Worm (Caenorhabditis elegans) whole organism, mixed stage, embryonic: Measurements from ENCODE around the gene Y110A2AL.3.

ENCODE experiments used
- bed-3 ChIP-seq: fragments of 200-800 bp; sonication (Bioruptor generic); optimal IDR thresholded peaks from 3 replicates; lab custom pipeline; 2018; ENCODE audit warnings: mild to moderate bottlenecking, missing genetic modification characterization, moderate library complexity, missing compliant biosample characterization
- blmp-1 ChIP-seq: fragments of 150-350 bp; optimal IDR thresholded peaks from 2 replicates; lab custom pipeline; 2014; ENCODE audit warnings: missing biosample characterization, missing genetic modification characterization
- ceh-39 ChIP-seq: fragments of 150-350 bp; optimal IDR thresholded peaks from 2 replicates; lab custom pipeline; 2014; ENCODE audit warnings: missing biosample characterization, missing genetic modification characterization
- ceh-43 ChIP-seq: fragments of 200-800 bp; sonication (Bioruptor generic); optimal IDR thresholded peaks from 2 replicates; lab custom pipeline; 2018; ENCODE audit warnings: mild to moderate bottlenecking, missing genetic modification characterization, moderate library complexity, missing compliant biosample characterization
- ces-1 ChIP-seq: fragments of 150-350 bp; optimal IDR thresholded peaks from 2 replicates; lab custom pipeline; 2014; ENCODE audit warnings: missing biosample characterization, missing genetic modification reagents, missing genetic modification characterization
- cnd-1 ChIP-seq: fragments of 200-800 bp; sonication (Bioruptor generic); optimal IDR thresholded peaks from 2 replicates; lab custom pipeline; 2018; ENCODE audit warnings: mild to moderate bottlenecking, missing genetic modification characterization, missing compliant biosample characterization
- drap-1 ChIP-seq: fragments of 200-800 bp; sonication (Bioruptor generic); optimal IDR thresholded peaks from 3 replicates; lab custom pipeline; 2018; ENCODE audit warnings: mild to moderate bottlenecking, missing genetic modification characterization, missing compliant biosample characterization
- elt-1 ChIP-seq: sonication (generic microtip); optimal IDR thresholded peaks from 2 replicates; lab custom pipeline; 2017; ENCODE audit warnings: missing genetic modification characterization, mild to moderate bottlenecking, missing compliant biosample characterization, antibody characterized with exemption, moderate library complexity, borderline replicate concordance; ENCODE audit not compliant: insufficient read depth
- elt-3 ChIP-seq: fragments of 150-350 bp; optimal IDR thresholded peaks from 2 replicates; lab custom pipeline; 2014; ENCODE audit warnings: missing biosample characterization, missing genetic modification characterization
- flh-1 ChIP-seq: fragments of 200-800 bp; sonication (Bioruptor generic); optimal IDR thresholded peaks from 2 replicates; lab custom pipeline; 2018; ENCODE audit warnings: mild to moderate bottlenecking, missing genetic modification characterization, moderate library complexity, missing compliant biosample characterization
- ham-2 ChIP-seq: fragments of 200-800 bp; sonication (Bioruptor generic); optimal IDR thresholded peaks from 2 replicates; lab custom pipeline; 2018; ENCODE audit warnings: mild to moderate bottlenecking, missing genetic modification characterization, missing compliant biosample characterization
- hlh-1 ChIP-seq: fragments of 150-350 bp; optimal IDR thresholded peaks from 2 replicates; lab custom pipeline; 2014; ENCODE audit warnings: missing biosample characterization, missing genetic modification reagents, missing genetic modification characterization
- lin-13 ChIP-seq: fragments of 150-350 bp; optimal IDR thresholded peaks from 2 replicates; lab custom pipeline; 2014; ENCODE audit warnings: missing biosample characterization, missing genetic modification characterization
- lin-32 ChIP-seq: fragments of 200-800 bp; sonication (Bioruptor generic); optimal IDR thresholded peaks from 2 replicates; lab custom pipeline; 2018; ENCODE audit warnings: mild to moderate bottlenecking, missing genetic modification characterization, missing compliant biosample characterization
- lsy-2 ChIP-seq: fragments of 150-350 bp; optimal IDR thresholded peaks from 2 replicates; lab custom pipeline; 2014; ENCODE audit warnings: missing biosample characterization, missing genetic modification characterization
- mep-1 ChIP-seq: fragments of 150-350 bp; optimal IDR thresholded peaks from 2 replicates; lab custom pipeline; 2017; ENCODE audit warnings: missing biosample characterization, missing genetic modification reagents, missing genetic modification characterization, inconsistent platforms
- mls-2 ChIP-seq: sonication (generic microtip); optimal IDR thresholded peaks from 2 replicates; lab custom pipeline; 2016; ENCODE audit warnings: mild to moderate bottlenecking, missing genetic modification characterization, moderate library complexity, missing compliant biosample characterization
- nhr-12 ChIP-seq: fragments of 150-350 bp; optimal IDR thresholded peaks from 2 replicates; lab custom pipeline; 2014; ENCODE audit warnings: missing biosample characterization, missing genetic modification characterization
- nhr-237 ChIP-seq: fragments of 150-350 bp; optimal IDR thresholded peaks from 2 replicates; lab custom pipeline; 2014; ENCODE audit warnings: missing biosample characterization, missing genetic modification characterization
- nhr-28 ChIP-seq: fragments of 150-350 bp; optimal IDR thresholded peaks from 2 replicates; lab custom pipeline; 2014; ENCODE audit warnings: missing biosample characterization, missing genetic modification characterization
- nhr-76 ChIP-seq: sonication (generic microtip); optimal IDR thresholded peaks from 2 replicates; lab custom pipeline; 2017; ENCODE audit warnings: missing biosample characterization, missing genetic modification characterization
- snpc-4 ChIP-seq: fragments of 150-350 bp; optimal IDR thresholded peaks from 2 replicates; lab custom pipeline; 2014; ENCODE audit warnings: missing biosample characterization, missing genetic modification characterization
- sptf-1 ChIP-seq: sonication (generic microtip); optimal IDR thresholded peaks from 2 replicates; lab custom pipeline; 2017; ENCODE audit warnings: mild to moderate bottlenecking, missing genetic modification characterization, moderate library complexity, missing compliant biosample characterization
- unc-120 ChIP-seq: sonication (generic microtip); optimal IDR thresholded peaks from 2 replicates; lab custom pipeline; 2017; ENCODE audit warnings: missing genetic modification characterization, missing compliant biosample characterization; ENCODE audit not compliant: poor library complexity, severe bottlenecking
- unc-39 ChIP-seq: fragments of 150-350 bp; optimal IDR thresholded peaks from 2 replicates; lab custom pipeline; 2014; ENCODE audit warnings: missing biosample characterization, missing genetic modification characterization
- zip-8 ChIP-seq: fragments of 150-350 bp; optimal IDR thresholded peaks from 2 replicates; lab custom pipeline; 2014; ENCODE audit warnings: missing biosample characterization, missing genetic modification characterization

Y110A2AL.3 gene

ce11 chrII:2830144-2830543, 36.7 kb upstream of the Y110A2AL.3 start:
- TF ChIP-seq nhr-237 (no peak), bed-3 (no peak), sptf-1 (peak; percentile 18), drap-1 (GFP tag; lab: Kevin White, UChicago) (no peak), snpc-4 (tag; lab: Kevin White, UChicago) (no peak), mls-2 (tag; lab: Kevin White, UChicago) (peak; percentile 3), ham-2 (GFP tag; lab: Kevin White, UChicago) (no peak), ceh-43 (GFP tag; lab: Kevin White, UChicago) (no peak), lsy-2 (tag; lab: Kevin White, UChicago) (peak; percentile 34)

DNA sequence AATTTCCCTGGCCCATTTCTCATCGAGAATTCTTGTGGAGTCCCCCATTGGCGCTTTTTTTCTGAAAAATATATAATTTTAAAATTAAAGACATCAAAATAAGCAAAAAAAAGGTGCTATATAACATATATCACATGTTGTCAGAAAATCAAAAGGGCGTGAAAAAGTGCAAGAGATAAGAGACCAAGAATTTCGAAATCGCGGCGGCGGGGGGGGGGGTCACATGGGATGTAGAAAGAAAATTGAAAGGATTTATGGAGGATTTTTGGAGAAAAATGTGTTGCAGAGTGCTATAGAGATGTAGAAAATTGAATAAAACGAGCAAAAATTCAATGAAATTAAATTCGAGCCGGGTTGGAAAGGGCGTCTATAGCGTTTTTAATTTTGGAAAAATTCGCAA, 35.7 kb upstream of the Y110A2AL.3 start, which contains the start of gene K12H6.6:
K12H6.6 (minus strand) TSS at position 61 of the 400 bp plus-strand sequence.
- no peak for TF ChIP-seq lin-32 (GFP tag; lab: Kevin White, UChicago)

DNA sequence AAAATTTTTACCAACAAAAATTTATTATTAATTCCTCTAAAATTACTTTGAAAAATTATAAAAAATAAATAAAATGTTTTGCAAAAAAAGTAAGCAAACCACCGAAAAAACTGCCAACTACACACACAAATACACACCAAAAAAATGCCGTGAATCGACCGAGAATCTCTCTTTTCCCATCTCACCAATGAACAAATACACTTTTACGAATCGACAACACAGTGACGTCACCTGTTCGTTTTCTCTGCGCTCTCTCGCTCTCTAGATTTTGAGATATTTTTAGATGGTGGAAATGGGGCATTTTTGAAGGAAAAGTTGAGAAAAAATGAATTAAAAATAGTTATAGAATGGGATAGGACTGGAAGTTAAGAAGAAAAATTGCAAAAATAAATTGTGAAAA, 34.8 kb upstream of the Y110A2AL.3 start:
- TF ChIP-seq sptf-1 (no peak), unc-120 (tag; lab: Kevin White, UChicago) (no peak), zip-8 (tag; lab: Kevin White, UChicago) (no peak), hlh-1 (tag; lab: Kevin White, UChicago) (peak; percentile 1)

DNA sequence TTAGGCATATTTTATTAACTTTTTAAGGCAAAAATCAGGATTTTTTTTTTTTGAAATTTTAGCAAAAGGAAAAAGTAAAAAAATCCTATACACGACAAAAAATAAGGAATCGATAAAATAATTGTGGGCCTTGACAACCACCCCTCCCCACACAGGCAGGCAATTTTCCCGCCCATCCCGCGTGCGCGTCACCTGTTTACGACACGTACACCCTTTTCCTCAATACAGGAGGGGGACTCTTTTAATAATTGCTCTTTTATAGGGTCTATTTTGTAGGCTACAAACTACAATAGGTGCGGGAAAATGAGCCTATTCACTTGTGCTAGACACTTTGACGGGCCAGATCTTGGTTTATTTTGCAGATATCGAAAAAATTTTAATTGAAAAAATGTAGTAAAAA, 34.3 kb upstream of the Y110A2AL.3 start:
- TF ChIP-seq ceh-39, result peak; percentile 52
- no peak for TF ChIP-seq flh-1 (GFP tag; lab: Kevin White, UChicago)
- no peak for TF ChIP-seq nhr-28 (tag; lab: Kevin White, UChicago)
- peak; percentile 81 for TF ChIP-seq hlh-1 (tag; lab: Kevin White, UChicago)
- TF ChIP-seq mep-1, result no peak
- TF ChIP-seq ceh-43 (GFP tag; lab: Kevin White, UChicago), result peak; percentile 61
- TF ChIP-seq nhr-12 (tag; lab: Kevin White, UChicago), result peak; percentile 52
- peak; percentile 34 for TF ChIP-seq mls-2 (tag; lab: Kevin White, UChicago)

DNA sequence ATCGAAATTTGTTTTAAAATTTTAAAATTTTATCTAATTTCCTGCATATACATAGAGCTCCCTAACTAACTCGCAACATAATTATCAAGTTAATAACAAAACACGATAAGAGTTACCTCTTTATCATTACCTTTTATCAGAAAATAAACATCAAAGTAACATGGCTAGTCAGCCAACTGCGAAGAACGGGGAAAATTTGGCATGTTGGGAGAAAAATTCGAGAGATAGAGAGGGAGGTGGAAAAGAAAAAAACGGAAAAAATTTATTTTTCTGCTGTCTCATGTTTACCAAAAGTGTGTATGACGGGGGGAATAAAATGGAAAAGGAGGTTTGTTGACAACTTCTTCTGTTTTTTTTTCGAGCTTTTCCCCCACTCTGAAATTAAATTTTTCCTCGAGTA, 32.8 kb upstream of the Y110A2AL.3 start:
- TF ChIP-seq ces-1 (GFP tag; lab: Kevin White, UChicago) (peak; percentile 8), lin-13 (no peak)

ce11 chrII:2836853-2837252, 30.0 kb upstream of the Y110A2AL.3 start, which contains the start of gene K12H6.7:
K12H6.7 (minus strand) TSS chrII:2836953.
- TF ChIP-seq nhr-76 (tag; lab: Kevin White, UChicago), result no peak
- TF ChIP-seq blmp-1 (tag; lab: Kevin White, UChicago), result no peak
- no peak for TF ChIP-seq lsy-2 (tag; lab: Kevin White, UChicago)
- no peak for TF ChIP-seq cnd-1 (tag; lab: Kevin White, UChicago)
- no peak for TF ChIP-seq zip-8 (tag; lab: Kevin White, UChicago)
- TF ChIP-seq sptf-1, result no peak
- TF ChIP-seq nhr-12 (tag; lab: Kevin White, UChicago), result no peak
- TF ChIP-seq unc-39 (tag; lab: Kevin White, UChicago), result no peak
- TF ChIP-seq elt-3 (tag; lab: Kevin White, UChicago), result no peak
- TF ChIP-seq elt-1 (tag; lab: Kevin White, UChicago), result no peak
- no peak for TF ChIP-seq nhr-28 (tag; lab: Kevin White, UChicago)
- no peak for TF ChIP-seq lin-32 (GFP tag; lab: Kevin White, UChicago)
- TF ChIP-seq mls-2 (tag; lab: Kevin White, UChicago), result no peak
- TF ChIP-seq bed-3, result no peak

DNA sequence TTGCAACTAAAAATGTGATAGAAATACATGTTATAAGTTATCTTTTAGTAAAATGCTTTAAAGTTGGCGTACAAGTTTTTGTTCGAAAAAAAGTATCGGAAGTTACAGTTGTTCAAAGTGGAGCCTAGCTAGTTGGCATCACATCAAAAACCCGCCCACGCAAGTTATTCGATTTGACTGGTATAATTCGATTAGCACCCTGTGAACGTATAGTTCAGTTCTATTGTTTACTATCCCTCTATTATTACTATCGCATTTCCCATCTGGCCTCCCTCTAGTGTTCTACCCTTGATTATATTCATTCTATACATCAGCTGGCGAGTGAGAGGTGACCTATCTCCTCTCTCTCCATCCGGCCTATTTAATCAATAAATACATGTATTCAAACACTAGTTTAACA, 27.9 kb upstream of the Y110A2AL.3 start, which contains the start of gene Y110A2AL.4:
Y110A2AL.4 (plus strand) TSS at position 301 of the 400 bp plus-strand sequence.
- peak; percentile 12 for TF ChIP-seq elt-1 (tag; lab: Kevin White, UChicago)
